Worm (Caenorhabditis elegans) whole organism, L2 larva: ENCODE measurements around the gene kat-1.

Experiments used
- fos-1 ChIP-seq: fragments of 150-350 bp; optimal IDR thresholded peaks from 2 replicates; lab custom pipeline; 2014; ENCODE audit warnings: missing biosample characterization, missing genetic modification characterization
- lin-13 ChIP-seq: fragments of 150-350 bp; optimal IDR thresholded peaks from 2 replicates; lab custom pipeline; 2014; ENCODE audit warnings: missing biosample characterization, missing genetic modification reagents, missing genetic modification characterization
- mab-5 ChIP-seq: fragments of 150-350 bp; optimal IDR thresholded peaks from 2 replicates; lab custom pipeline; 2014; ENCODE audit warnings: missing biosample characterization, missing genetic modification characterization
- nhr-21 ChIP-seq: fragments of 150-350 bp; optimal IDR thresholded peaks from 2 replicates; lab custom pipeline; 2014; ENCODE audit warnings: missing biosample characterization, missing genetic modification characterization
- unc-62 ChIP-seq: fragments of 150-350 bp; optimal IDR thresholded peaks from 2 replicates; lab custom pipeline; 2014; ENCODE audit warnings: missing biosample characterization, missing genetic modification reagents, missing genetic modification characterization

ce11 chrII:7098578-7098977, 25.0 kb downstream of the kat-1 start, which contains the start of gene mct-5:
- TF ChIP-seq nhr-21 (tag; lab: Kevin White, UChicago) (no peak), fos-1 (tag; lab: Kevin White, UChicago) (no peak), unc-62 (GFP tag; lab: Kevin White, UChicago) (no peak), lin-13 (GFP tag; lab: Kevin White, UChicago) (no peak), mab-5 (no peak)
